Worm (Caenorhabditis elegans): Measurements from ENCODE around the gene mdt-4.
"Not testable (repeated sequence)": the region's sequence is repeated elsewhere in the genome, so short reads cannot be mapped to it uniquely, and the experiment has no call there.

ce11 chrII:4928367-4928766 is 15.4 kb downstream of the mdt-4 start:
- TF ChIP-seq nfya-1 (tag; optimal IDR thresholded peaks at IDR 0.05; ENCODE audit: borderline replicate concordance, insufficient read depth); tbx-9 (tag; optimal IDR thresholded peaks at IDR 0.05; ENCODE audit: borderline replicate concordance); snpc-4 (GFP tag; optimal IDR thresholded peaks at IDR 0.05); snpc-4 (tag; optimal IDR thresholded peaks at IDR 0.05); F49E8.2 (tag; optimal IDR thresholded peaks at IDR 0.05; ENCODE audit: insufficient read depth); unc-130 (GFP tag; optimal IDR thresholded peaks at IDR 0.05); F22D6.2 (tag; optimal IDR thresholded peaks at IDR 0.05): not testable (repeated sequence)
